Worm (Caenorhabditis elegans): ENCODE results near the gene K01A2.10.

- TF ChIP-seq ztf-23 (GFP tag; IDR thresholded peaks at IDR 0.05) (no peak), flt-1 (GFP tag; IDR thresholded peaks at IDR 0.05) (no peak), cog-1 (tag; optimal IDR thresholded peaks at IDR 0.05) (no peak)
These were observed 49.3 kb upstream of the K01A2.10 start for ce11 chrII:372235-372634.
